Worm (Caenorhabditis elegans): ENCODE measurements around the gene T10G3.4.
A peak's percentile ranks its signal among the peaks of the same experiment; 100 is the strongest.
"Not testable (repeated sequence)": the region's sequence is repeated elsewhere in the genome, so short reads cannot be mapped to it uniquely, and the experiment has no call there.

Gene T10G3.4

DNA sequence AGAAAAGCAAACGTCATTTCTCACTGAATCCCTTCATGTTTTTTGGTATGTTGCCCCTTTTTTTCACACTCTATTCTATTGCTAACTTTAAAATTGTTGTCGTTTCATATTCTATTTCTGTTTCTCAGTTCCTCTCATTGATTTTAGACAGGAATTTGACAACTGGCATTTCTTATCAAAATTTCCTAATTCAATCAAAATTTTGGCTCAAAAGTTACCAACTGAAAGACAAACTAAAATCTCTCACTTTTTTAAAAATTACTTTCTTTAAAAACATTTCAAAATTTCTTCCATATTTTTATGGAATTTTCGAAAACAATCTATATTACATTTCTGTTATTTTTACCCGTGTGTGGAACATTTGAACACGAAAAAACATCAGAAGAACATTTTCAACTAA lies 40.7 kb downstream of the T10G3.4 start, which contains the start of gene Y2H9A.6:
Gene Y2H9A.6 (plus strand): TSS at position 301 of the 400 bp plus-strand sequence.
- not testable (repeated sequence) for TF ChIP-seq fkh-10 (GFP tag; optimal IDR thresholded peaks at IDR 0.05); vab-15 (tag; optimal IDR thresholded peaks at IDR 0.05); unc-98 (GFP tag; IDR thresholded peaks at IDR 0.05)

- TF ChIP-seq sup-37 (GFP tag; optimal IDR thresholded peaks at IDR 0.05) (no peak), C04F5.9 (tag; optimal IDR thresholded peaks at IDR 0.05) (no peak), xbp-1 (tag; optimal IDR thresholded peaks at IDR 0.05) (no peak), irx-1 (tag; optimal IDR thresholded peaks at IDR 0.05) (no peak), unc-86 (tag; optimal IDR thresholded peaks at IDR 0.05) (no peak), ceh-88 (GFP tag; IDR thresholded peaks at IDR 0.05) (no peak), lsy-2 (tag; optimal IDR thresholded peaks at IDR 0.05) (no peak), efl-1 (optimal IDR thresholded peaks at IDR 0.05) (no peak), efl-1 (GFP tag; optimal IDR thresholded peaks at IDR 0.05 in 1 of 2) (no peak), nhr-20 (tag; optimal IDR thresholded peaks at IDR 0.05) (no peak), egl-27 (tag; optimal IDR thresholded peaks at IDR 0.05) (no peak), tbx-2 (tag; optimal IDR thresholded peaks at IDR 0.05) (no peak), fkh-4 (tag; optimal IDR thresholded peaks at IDR 0.05; ENCODE audit: borderline replicate concordance) (no peak)
These were observed 41.4 kb downstream of the T10G3.4 start for ce11 chrV:13442819-13443218.

ce11 chrV:13441661-13442060 lies 42.6 kb downstream of the T10G3.4 start, which contains the start of gene col-162:
col-162 (plus strand) TSS chrV:13441961.
- TF ChIP-seq unc-62 (GFP tag; optimal IDR thresholded peaks at IDR 0.05), result no peak
- TF ChIP-seq dsc-1 (tag; optimal IDR thresholded peaks at IDR 0.05), result no peak
- TF ChIP-seq elt-3 (tag; optimal IDR thresholded peaks at IDR 0.05), result no peak
- no peak for TF ChIP-seq mab-9 (GFP tag; IDR thresholded peaks at IDR 0.05)
- no peak for TF ChIP-seq blmp-1 (tag; optimal IDR thresholded peaks at IDR 0.05)
- TF ChIP-seq egl-27 (tag; optimal IDR thresholded peaks at IDR 0.05), result no peak
- TF ChIP-seq lin-15B (tag; optimal IDR thresholded peaks at IDR 0.05), result no peak
- no peak for TF ChIP-seq vab-15 (tag; optimal IDR thresholded peaks at IDR 0.05)
- no peak for TF ChIP-seq ets-5 (GFP tag; IDR thresholded peaks at IDR 0.05)
- TF ChIP-seq pax-3 (tag; optimal IDR thresholded peaks at IDR 0.05), result no peak

- TF ChIP-seq lin-35 (GFP tag; optimal IDR thresholded peaks at IDR 0.05), result peak; percentile 51 to 87
- peak in 1 of 2 experiments; percentile 78 for TF ChIP-seq efl-1 (optimal IDR thresholded peaks at IDR 0.05)
- TF ChIP-seq efl-1 (GFP tag; optimal IDR thresholded peaks at IDR 0.05 in 1 of 2), result peak; percentile 83 to 98
- TF ChIP-seq lin-39 (tag; optimal IDR thresholded peaks at IDR 0.05), result no peak
- peak; percentile 4 for TF ChIP-seq blmp-1 (tag; optimal IDR thresholded peaks at IDR 0.05)
- no peak for TF ChIP-seq mef-2 (tag; optimal IDR thresholded peaks at IDR 0.05)
- TF ChIP-seq dpl-1 (GFP tag; optimal IDR thresholded peaks at IDR 0.05), result peak; percentile 62 to 86 (median 81)
These were observed 46.7 kb downstream of the T10G3.4 start, which contains the start of gene mes-4 for ce11 chrV:13437473-13438074. mes-4 (minus strand) TSS chrV:13437545.

- no peak for TF ChIP-seq skn-1 (tag; optimal IDR thresholded peaks at IDR 0.05)
- no peak for TF ChIP-seq mep-1 (tag; optimal IDR thresholded peaks at IDR 0.05)
- TF ChIP-seq C34B4.2 (tag; optimal IDR thresholded peaks at IDR 0.05), result no peak
- TF ChIP-seq pag-3 (tag; optimal IDR thresholded peaks at IDR 0.05; ENCODE audit: borderline replicate concordance, insufficient read depth), result no peak
- TF ChIP-seq grh-1 (GFP tag; IDR thresholded peaks at IDR 0.05), result no peak
- no peak for TF ChIP-seq sup-37 (GFP tag; optimal IDR thresholded peaks at IDR 0.05)
- TF ChIP-seq zip-4 (GFP tag; optimal IDR thresholded peaks at IDR 0.05), result no peak
- TF ChIP-seq lin-35 (GFP tag; optimal IDR thresholded peaks at IDR 0.05), result no peak
- TF ChIP-seq fos-1 (tag; optimal IDR thresholded peaks at IDR 0.05), result no peak
- no peak for TF ChIP-seq unc-98 (GFP tag; IDR thresholded peaks at IDR 0.05)
- TF ChIP-seq hlh-17 (GFP tag; optimal IDR thresholded peaks at IDR 0.05; ENCODE audit: borderline replicate concordance), result no peak
- TF ChIP-seq snpc-4 (tag; optimal IDR thresholded peaks at IDR 0.05), result no peak
- no peak for TF ChIP-seq blmp-1 (tag; optimal IDR thresholded peaks at IDR 0.05)
- no peak for TF ChIP-seq nhr-85 (tag)
- TF ChIP-seq C04F5.9 (tag; optimal IDR thresholded peaks at IDR 0.05), result no peak
- TF ChIP-seq isw-1 (GFP tag; IDR thresholded peaks at IDR 0.05), result no peak
These were observed 51.9 kb downstream of the T10G3.4 start, which contains the start of gene srd-17 for ce11 chrV:13432364-13432763. srd-17 (minus strand) TSS chrV:13432714.

All from whole organism, L1 larva.